Worm (Caenorhabditis elegans): ENCODE data around the gene gtf-2H4.

- TF ChIP-seq lim-6 (tag; optimal IDR thresholded peaks at IDR 0.05) (no peak), pha-4 (tag; optimal IDR thresholded peaks at IDR 0.05) (no peak), ref-2 (tag; optimal IDR thresholded peaks at IDR 0.05) (no peak), pqm-1 (tag; optimal IDR thresholded peaks at IDR 0.05) (no peak), eyg-1 (tag; optimal IDR thresholded peaks at IDR 0.05) (no peak), rnt-1 (tag; optimal IDR thresholded peaks at IDR 0.05) (no peak), unc-55 (GFP tag; optimal IDR thresholded peaks at IDR 0.05) (no peak), ceh-18 (tag; optimal IDR thresholded peaks at IDR 0.05) (no peak)
These were observed 23.4 kb upstream of the gtf-2H4 start for ce11 chrIV:15476369-15476768.

Measured in whole organism, late embryonic.